Fruit fly (Drosophila melanogaster): ENCODE data around the gene foxo.

foxo gene

DNA sequence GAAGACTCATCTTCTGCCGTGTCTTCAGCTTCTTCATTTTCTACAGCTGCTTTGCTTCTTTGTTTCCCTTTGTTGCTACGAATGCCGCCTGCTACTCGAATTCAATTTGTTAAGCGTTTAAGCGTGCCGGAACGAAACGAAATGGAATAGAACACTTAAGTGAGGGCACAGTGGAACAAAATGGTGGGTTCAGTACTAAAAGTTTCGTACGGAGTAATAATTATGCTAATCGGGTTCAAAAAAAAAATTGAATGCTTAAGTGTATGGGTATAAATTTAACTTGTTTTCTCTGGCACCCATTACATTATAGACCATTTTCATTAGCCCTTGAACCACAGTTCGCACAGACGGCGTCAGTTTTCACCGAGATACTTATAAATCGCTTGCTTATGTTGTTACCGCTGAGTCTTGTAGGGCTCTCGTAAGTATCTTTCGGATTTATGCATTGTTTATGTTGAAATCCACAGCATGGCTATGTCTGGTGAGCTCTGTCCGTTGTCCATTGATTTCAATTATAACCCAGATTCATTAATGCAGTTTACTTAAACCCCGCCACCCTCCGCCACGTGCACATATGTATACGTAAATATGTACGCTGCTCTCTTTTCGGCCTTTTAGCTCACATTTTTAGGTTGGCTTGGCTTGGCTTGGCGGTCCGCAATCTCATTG, 44.1 kb upstream of the foxo start (continued):
- TF ChIP-seq Lpt (GFP tag; optimal IDR thresholded peaks at IDR 0.05) (peak; percentile 83), Eip93F (GFP tag; optimal IDR thresholded peaks at IDR 0.05) (no peak), CG6808 (GFP tag; optimal IDR thresholded peaks at IDR 0.05) (peak; percentile 94), cyc (GFP tag; optimal IDR thresholded peaks at IDR 0.05) (peak; percentile 91), pdm3 (GFP tag; optimal IDR thresholded peaks at IDR 0.05) (peak; percentile 81), CG8319 (GFP tag; optimal IDR thresholded peaks at IDR 0.05) (peak; percentile 96), CG34406 (GFP tag; optimal IDR thresholded peaks at IDR 0.05) (peak; percentile 75), Sox102F (GFP tag; optimal IDR thresholded peaks at IDR 0.05) (peak; percentile 79), CG32006 (GFP tag; optimal IDR thresholded peaks at IDR 0.05) (peak; percentile 78), ss (GFP tag; optimal IDR thresholded peaks at IDR 0.05) (peak; percentile 79 to 95), CG11902 (GFP tag; optimal IDR thresholded peaks at IDR 0.05) (peak; percentile 88)

- TF ChIP-seq CG32006 (GFP tag; optimal IDR thresholded peaks at IDR 0.05) (no peak), spab (GFP tag; optimal IDR thresholded peaks at IDR 0.05) (peak; percentile 15), CG34406 (GFP tag; optimal IDR thresholded peaks at IDR 0.05) (peak; percentile 4), acj6 (GFP tag; optimal IDR thresholded peaks at IDR 0.05) (peak; percentile 2), Eip78C (GFP tag) (peak; percentile 58), Sox102F (GFP tag; optimal IDR thresholded peaks at IDR 0.05) (no peak), CG3032 (tag; optimal IDR thresholded peaks at IDR 0.05) (peak; percentile 20), Lpt (GFP tag; optimal IDR thresholded peaks at IDR 0.05) (no peak), CG11902 (GFP tag; optimal IDR thresholded peaks at IDR 0.05) (no peak)
These were observed 42.8 kb upstream of the foxo start for dm6 chr3R:14013827-14014488.

DNA sequence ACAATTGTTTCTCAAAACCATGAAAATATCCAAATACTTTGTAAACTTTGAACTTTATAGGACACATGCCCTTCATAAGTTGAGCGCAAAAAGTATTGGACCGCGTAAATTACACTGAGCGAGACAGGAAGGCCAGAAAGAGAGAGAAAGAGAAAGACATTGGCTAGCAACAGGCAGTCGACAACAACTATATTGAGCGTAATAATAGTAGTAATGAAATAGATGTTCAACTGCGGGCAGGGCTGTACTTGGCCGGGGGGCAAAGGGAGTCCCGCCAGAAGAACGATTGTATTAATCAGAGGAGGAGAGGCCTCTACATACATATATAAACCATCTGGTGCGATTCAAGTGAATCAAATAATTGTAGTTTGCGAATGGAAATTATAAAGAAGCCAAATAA, 42.2 kb upstream of the foxo start:
- peak in 1 of 2 experiments; percentile 29 for TF ChIP-seq ss (GFP tag; optimal IDR thresholded peaks at IDR 0.05)
- no peak for TF ChIP-seq CG6854 (GFP tag; optimal IDR thresholded peaks at IDR 0.05)

DNA sequence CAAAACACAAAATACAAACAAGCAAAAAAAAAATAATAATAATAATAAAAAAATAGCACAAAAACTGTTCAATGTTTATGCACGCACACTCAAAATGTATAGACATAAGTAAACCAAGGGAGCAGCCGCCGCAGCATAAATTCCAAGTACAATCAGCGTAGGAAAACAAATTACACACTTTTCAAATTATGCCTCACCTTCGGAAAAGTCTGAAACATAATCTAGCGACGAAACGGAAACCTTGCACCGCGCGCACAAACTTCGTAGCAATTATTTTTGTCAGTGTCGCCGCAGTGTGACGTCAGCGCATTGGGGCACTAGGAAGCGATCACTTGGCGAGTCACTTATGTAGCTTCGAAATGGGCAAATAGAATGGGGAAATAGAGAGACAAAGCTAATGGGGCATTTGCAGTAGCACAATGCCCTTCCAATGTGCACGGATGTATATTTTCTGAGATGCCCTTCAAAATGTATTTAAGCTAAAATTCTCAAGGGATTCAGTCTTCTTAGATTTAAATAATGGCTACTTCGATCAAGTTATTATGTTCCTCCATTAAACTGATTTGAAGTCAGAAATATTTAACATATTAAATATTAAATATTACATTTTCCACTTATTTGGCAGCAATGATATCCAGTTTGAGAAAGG, 39.9 kb upstream of the foxo start:
- TF ChIP-seq CG32006 (GFP tag; optimal IDR thresholded peaks at IDR 0.05) (peak; percentile 70), acj6 (GFP tag; optimal IDR thresholded peaks at IDR 0.05) (peak; percentile 3), CG6854 (GFP tag; optimal IDR thresholded peaks at IDR 0.05) (no peak), vri (GFP tag; optimal IDR thresholded peaks at IDR 0.05) (no peak), Gug (GFP tag; IDR thresholded peaks at IDR 0.05) (peak; percentile 28; the same call in 1 of the 2 replicates), fkh (GFP tag; optimal IDR thresholded peaks at IDR 0.05) (peak; percentile 39), cyc (GFP tag; optimal IDR thresholded peaks at IDR 0.05) (no peak), achi (GFP tag; optimal IDR thresholded peaks at IDR 0.05) (peak; percentile 13), pdm3 (GFP tag; optimal IDR thresholded peaks at IDR 0.05) (peak; percentile 39), lz (GFP tag; optimal IDR thresholded peaks at IDR 0.05) (no peak), CG11762 (GFP tag; optimal IDR thresholded peaks at IDR 0.05; ENCODE audit: insufficient read depth) (no peak), CG1621 (tag; optimal IDR thresholded peaks at IDR 0.05) (no peak), eg (GFP tag; IDR thresholded peaks at IDR 0.05) (peak; percentile 75), dac (GFP tag; optimal IDR thresholded peaks at IDR 0.05) (no peak), CG6276 (GFP tag; optimal IDR thresholded peaks at IDR 0.05) (peak; percentile 60), CG11902 (GFP tag; optimal IDR thresholded peaks at IDR 0.05) (no peak), dsx (GFP tag; optimal IDR thresholded peaks at IDR 0.05; ENCODE audit: poor library complexity, severe bottlenecking) (no peak), CG11294 (GFP tag; IDR thresholded peaks at IDR 0.05) (peak; percentile 34; the same call in 1 of the 2 replicates), CG8319 (GFP tag; optimal IDR thresholded peaks at IDR 0.05) (no peak), OdsH (GFP tag; optimal IDR thresholded peaks at IDR 0.05) (peak; percentile 27), CG8632 (GFP tag; optimal IDR thresholded peaks at IDR 0.05) (peak; percentile 26), CG10669 (GFP tag; optimal IDR thresholded peaks at IDR 0.05) (peak; percentile 16), salr (GFP tag; optimal IDR thresholded peaks at IDR 0.05) (no peak), Hr4 (GFP tag; optimal IDR thresholded peaks at IDR 0.05) (peak; percentile 61), CG34406 (GFP tag; optimal IDR thresholded peaks at IDR 0.05) (no peak), Eip78C (GFP tag) (peak; percentile 81), esn (GFP tag; optimal IDR thresholded peaks at IDR 0.05) (no peak), CG7368 (GFP tag; optimal IDR thresholded peaks at IDR 0.05) (peak; percentile 28), CG15336 (GFP tag; IDR thresholded peaks at IDR 0.05) (peak; percentile 66), CG10631 (GFP tag; optimal IDR thresholded peaks at IDR 0.05) (peak; percentile 36), CG6792 (GFP tag; optimal IDR thresholded peaks at IDR 0.05) (no peak), CG4318 (GFP tag; optimal IDR thresholded peaks at IDR 0.05) (peak; percentile 15), net (GFP tag; optimal IDR thresholded peaks at IDR 0.05) (peak; percentile 22)
